Worm (Caenorhabditis elegans): Measurements from ENCODE around the gene vha-3.

Gene vha-3

DNA sequence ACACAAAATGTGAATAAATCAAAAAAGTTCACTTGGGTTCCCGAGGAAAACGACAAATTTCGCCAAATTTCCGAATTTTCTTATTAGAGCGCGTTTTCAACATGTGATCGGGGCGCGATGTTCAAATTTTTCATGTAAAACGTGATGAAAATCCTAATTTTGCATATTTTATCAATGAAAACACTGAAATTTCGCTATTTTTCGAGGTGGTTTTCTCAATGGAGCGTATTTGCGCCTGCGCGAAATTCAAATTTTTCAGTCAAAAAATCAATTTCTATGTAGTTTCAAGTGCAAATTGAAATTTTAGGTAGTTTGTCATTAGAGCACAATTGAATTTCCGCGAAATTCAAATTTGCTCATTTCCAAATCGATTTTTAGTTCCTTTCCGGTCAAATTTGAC is 8.4 kb downstream of the vha-3 start:
- no peak for TF ChIP-seq lin-13 (tag; optimal IDR thresholded peaks at IDR 0.05)
- TF ChIP-seq ham-2 (GFP tag; optimal IDR thresholded peaks at IDR 0.05): no peak
- no peak for TF ChIP-seq mab-5 (tag; optimal IDR thresholded peaks at IDR 0.05)
- TF ChIP-seq snpc-4 (tag; optimal IDR thresholded peaks at IDR 0.05): no peak
- peak; percentile 21 for TF ChIP-seq sptf-1 (tag; optimal IDR thresholded peaks at IDR 0.05)

DNA sequence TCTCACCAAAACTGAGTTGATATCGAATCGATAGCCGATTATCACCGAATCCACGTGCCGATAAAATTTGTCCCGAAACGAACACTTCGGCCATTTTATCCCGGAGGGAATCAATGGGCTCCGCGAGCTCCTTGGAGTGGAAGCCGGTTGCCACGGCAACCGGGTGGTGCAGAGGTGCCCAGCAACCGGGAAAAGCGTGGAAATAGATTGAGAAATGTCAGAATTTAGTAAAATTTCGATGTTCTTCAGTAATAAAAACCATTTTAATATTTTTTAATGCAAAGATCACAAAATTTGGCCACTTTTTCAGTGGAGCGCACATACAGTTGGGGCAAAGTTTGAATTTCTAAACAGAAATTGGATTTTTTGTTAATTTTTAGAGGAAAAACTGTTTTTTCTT is 9.3 kb downstream of the vha-3 start, which contains the start of gene mksr-2:
TSS of gene mksr-2 (minus strand) at position 101 of the 400 bp plus-strand sequence.
- TF ChIP-seq flh-1 (GFP tag; optimal IDR thresholded peaks at IDR 0.05) (no peak), elt-1 (tag; optimal IDR thresholded peaks at IDR 0.05; ENCODE audit: borderline replicate concordance, insufficient read depth) (no peak), lsy-2 (tag; optimal IDR thresholded peaks at IDR 0.05) (no peak), pha-4 (tag; optimal IDR thresholded peaks at IDR 0.05) (no peak), cnd-1 (tag; optimal IDR thresholded peaks at IDR 0.05) (no peak), tbx-8 (GFP tag; optimal IDR thresholded peaks at IDR 0.05) (no peak), mab-5 (tag; optimal IDR thresholded peaks at IDR 0.05) (no peak), nhr-12 (tag; optimal IDR thresholded peaks at IDR 0.05) (no peak), mep-1 (tag; optimal IDR thresholded peaks at IDR 0.05) (no peak), snpc-4 (tag; optimal IDR thresholded peaks at IDR 0.05) (no peak), unc-39 (tag; optimal IDR thresholded peaks at IDR 0.05) (no peak), ceh-43 (GFP tag; optimal IDR thresholded peaks at IDR 0.05) (no peak), M03D4.4 (tag; optimal IDR thresholded peaks at IDR 0.05) (no peak), blmp-1 (tag; optimal IDR thresholded peaks at IDR 0.05) (no peak), ces-1 (GFP tag; optimal IDR thresholded peaks at IDR 0.05) (no peak), ham-2 (GFP tag; optimal IDR thresholded peaks at IDR 0.05) (no peak), nhr-76 (tag; optimal IDR thresholded peaks at IDR 0.05) (no peak), sptf-1 (tag; optimal IDR thresholded peaks at IDR 0.05) (no peak), elt-3 (tag; optimal IDR thresholded peaks at IDR 0.05) (no peak)

DNA sequence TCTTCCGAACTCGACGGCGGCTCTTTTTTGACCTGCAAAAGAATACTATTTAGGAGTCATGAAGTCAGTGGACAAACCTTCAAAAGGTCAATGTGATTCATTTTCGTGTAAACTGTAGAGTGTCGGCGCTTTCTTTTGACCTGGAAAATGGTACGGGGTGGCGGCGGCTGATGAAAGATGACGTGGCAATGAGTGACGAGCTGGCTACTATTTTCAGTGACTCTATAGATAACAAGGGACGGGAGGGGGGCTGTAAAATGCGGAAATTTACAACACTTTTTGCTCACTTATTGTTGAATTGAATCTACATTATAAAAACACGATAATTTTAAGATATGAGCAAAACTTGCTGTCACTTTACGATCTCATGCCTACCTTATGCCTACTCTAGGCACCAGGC is 15.6 kb downstream of the vha-3 start, which contains the start of gene lin-1:
TSS of gene lin-1 (minus strand) at position 101 of the 400 bp plus-strand sequence.
- no peak for TF ChIP-seq nhr-2 (tag; optimal IDR thresholded peaks at IDR 0.05)
- TF ChIP-seq nhr-12 (tag; optimal IDR thresholded peaks at IDR 0.05): no peak
- TF ChIP-seq nhr-237 (tag; optimal IDR thresholded peaks at IDR 0.05): no peak
- TF ChIP-seq blmp-1 (tag; optimal IDR thresholded peaks at IDR 0.05): no peak
- no peak for TF ChIP-seq ces-1 (GFP tag; optimal IDR thresholded peaks at IDR 0.05)

DNA sequence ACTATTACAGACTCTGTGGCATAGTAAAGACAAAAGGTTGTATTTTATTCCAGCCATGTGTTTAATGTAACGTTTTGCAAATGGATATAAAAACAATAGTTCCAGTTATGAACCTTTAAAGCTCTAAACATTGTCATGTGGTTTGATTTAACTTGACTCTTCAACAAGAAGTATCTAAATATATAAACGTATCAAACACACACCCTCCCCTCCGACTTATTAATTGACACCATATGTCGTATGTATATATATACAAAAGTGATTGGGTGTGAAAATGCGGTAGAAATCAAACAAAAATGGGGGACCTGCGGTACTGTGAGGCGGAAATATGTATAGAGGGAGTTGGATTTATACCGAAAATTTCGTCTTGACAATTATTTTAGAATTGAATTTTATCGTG is 17.4 kb downstream of the vha-3 start:
- TF ChIP-seq ceh-39 (tag; optimal IDR thresholded peaks at IDR 0.05) (no peak), elt-1 (tag; optimal IDR thresholded peaks at IDR 0.05; ENCODE audit: borderline replicate concordance, insufficient read depth) (no peak), nhr-12 (tag; optimal IDR thresholded peaks at IDR 0.05) (no peak), pha-4 (tag; optimal IDR thresholded peaks at IDR 0.05) (no peak), zip-8 (tag; optimal IDR thresholded peaks at IDR 0.05) (no peak), ces-1 (GFP tag; optimal IDR thresholded peaks at IDR 0.05) (no peak), ceh-43 (GFP tag; optimal IDR thresholded peaks at IDR 0.05) (no peak), snpc-4 (tag; optimal IDR thresholded peaks at IDR 0.05) (no peak), tbx-8 (GFP tag; optimal IDR thresholded peaks at IDR 0.05) (no peak), M03D4.4 (tag; optimal IDR thresholded peaks at IDR 0.05) (no peak), unc-62 (GFP tag; optimal IDR thresholded peaks at IDR 0.05) (no peak), mab-5 (tag; optimal IDR thresholded peaks at IDR 0.05) (no peak), nhr-2 (tag; optimal IDR thresholded peaks at IDR 0.05) (no peak), ztf-11 (tag; optimal IDR thresholded peaks at IDR 0.05) (no peak), mep-1 (tag; optimal IDR thresholded peaks at IDR 0.05) (no peak), sptf-1 (tag; optimal IDR thresholded peaks at IDR 0.05) (no peak), lin-13 (tag; optimal IDR thresholded peaks at IDR 0.05) (no peak), drap-1 (GFP tag; optimal IDR thresholded peaks at IDR 0.05) (no peak)

DNA sequence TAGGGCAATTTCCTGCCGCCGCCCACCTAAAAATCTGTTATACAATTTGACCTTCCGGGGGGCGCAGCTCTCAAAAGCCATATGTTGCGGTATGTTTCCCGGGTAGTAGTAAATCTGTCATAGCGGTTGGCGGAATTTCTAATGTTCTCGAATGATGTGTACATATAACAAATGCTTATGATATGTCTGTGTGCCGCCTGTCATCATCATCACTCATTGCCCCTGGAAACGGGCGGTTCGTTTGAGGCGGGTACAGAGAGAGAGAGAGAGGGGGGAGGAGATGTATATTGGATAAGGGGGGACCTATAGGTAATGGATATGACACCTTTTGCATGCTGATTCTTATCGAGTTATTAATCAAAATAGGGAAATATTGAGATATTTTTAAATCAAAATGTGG is 19.1 kb downstream of the vha-3 start:
- TF ChIP-seq mep-1 (tag; optimal IDR thresholded peaks at IDR 0.05) (no peak), nhr-237 (tag; optimal IDR thresholded peaks at IDR 0.05) (no peak), lin-32 (GFP tag; optimal IDR thresholded peaks at IDR 0.05) (no peak), ceh-39 (tag; optimal IDR thresholded peaks at IDR 0.05) (no peak), unc-120 (tag; optimal IDR thresholded peaks at IDR 0.05; ENCODE audit: poor library complexity, severe bottlenecking) (no peak), hlh-1 (tag; optimal IDR thresholded peaks at IDR 0.05) (peak; percentile 1), flh-1 (GFP tag; optimal IDR thresholded peaks at IDR 0.05) (no peak), nhr-2 (tag; optimal IDR thresholded peaks at IDR 0.05) (peak; percentile 39), elt-1 (tag; optimal IDR thresholded peaks at IDR 0.05; ENCODE audit: borderline replicate concordance, insufficient read depth) (peak; percentile 66), nhr-28 (tag; optimal IDR thresholded peaks at IDR 0.05) (no peak), unc-62 (GFP tag; optimal IDR thresholded peaks at IDR 0.05) (peak; percentile 79), sem-2 (GFP tag; optimal IDR thresholded peaks at IDR 0.05) (no peak), M03D4.4 (tag; optimal IDR thresholded peaks at IDR 0.05) (no peak), blmp-1 (tag; optimal IDR thresholded peaks at IDR 0.05) (no peak)
